Worm (Caenorhabditis elegans): Measurements from ENCODE around the gene M176.4.
"Not testable (repeated sequence)": the region's sequence is repeated elsewhere in the genome, so short reads cannot be mapped to it uniquely, and the experiment has no call there.

The M176.4 gene

ce11 chrII:9447965-9448364, 29.8 kb downstream of the M176.4 start, which contains the start of gene chil-18:
Gene chil-18 (plus strand): TSS chrII:9448265.
- TF ChIP-seq nhr-12 (tag; optimal IDR thresholded peaks at IDR 0.05), result no peak
- TF ChIP-seq nhr-23 (tag; optimal IDR thresholded peaks at IDR 0.05), result no peak
- no peak for TF ChIP-seq elt-2 (tag; optimal IDR thresholded peaks at IDR 0.05)
- no peak for TF ChIP-seq nhr-25 (tag; optimal IDR thresholded peaks at IDR 0.05)
- no peak for TF ChIP-seq lin-15B (tag; optimal IDR thresholded peaks at IDR 0.05)
- no peak for TF ChIP-seq fkh-10 (GFP tag; optimal IDR thresholded peaks at IDR 0.05)
- no peak for TF ChIP-seq unc-62 (GFP tag; optimal IDR thresholded peaks at IDR 0.05)
- TF ChIP-seq skn-1 (tag; optimal IDR thresholded peaks at IDR 0.05), result no peak
- no peak for TF ChIP-seq daf-12 (tag; optimal IDR thresholded peaks at IDR 0.05)
- no peak for TF ChIP-seq nhr-76 (tag; optimal IDR thresholded peaks at IDR 0.05)
- TF ChIP-seq nhr-28 (tag; optimal IDR thresholded peaks at IDR 0.05), result no peak
- TF ChIP-seq snpc-4 (tag; optimal IDR thresholded peaks at IDR 0.05), result no peak

- not testable (repeated sequence) for TF ChIP-seq skn-1, ceh-28, nhr-25 (tag; optimal IDR thresholded peaks at IDR 0.05)
Observed at ce11 chrII:9452172-9452571, 34.0 kb downstream of the M176.4 start, which contains the start of gene R09D1.12. Gene R09D1.12 (minus strand): TSS chrII:9452272.

ce11 chrII:9454304-9454703, 36.1 kb downstream of the M176.4 start, which contains the start of gene chil-19:
Gene chil-19 (minus strand): TSS chrII:9454404.
- TF ChIP-seq jun-1 (tag; optimal IDR thresholded peaks at IDR 0.05), result no peak
- TF ChIP-seq ceh-28 (tag; optimal IDR thresholded peaks at IDR 0.05), result no peak
- no peak for TF ChIP-seq unc-62 (GFP tag; optimal IDR thresholded peaks at IDR 0.05)
- TF ChIP-seq fkh-2 (tag; optimal IDR thresholded peaks at IDR 0.05), result no peak

- TF ChIP-seq nhr-67 (tag; optimal IDR thresholded peaks at IDR 0.05); mml-1 (tag; optimal IDR thresholded peaks at IDR 0.05); nfya-1 (tag; optimal IDR thresholded peaks at IDR 0.05; ENCODE audit: insufficient read depth): not testable (repeated sequence)
Observed at ce11 chrII:9459462-9459861, 41.3 kb downstream of the M176.4 start, which contains the start of gene R09D1.14. Gene R09D1.14 (minus strand): TSS chrII:9459562.

ce11 chrII:9461881-9462280, 43.7 kb downstream of the M176.4 start, which contains the start of gene chil-21:
Gene chil-21 (minus strand): TSS chrII:9461981.
- not testable (repeated sequence) for TF ChIP-seq nhr-77 (tag; optimal IDR thresholded peaks at IDR 0.05); skn-1 (tag; optimal IDR thresholded peaks at IDR 0.05); fkh-10 (GFP tag; optimal IDR thresholded peaks at IDR 0.05)

ce11 chrII:9466095-9466494, 47.9 kb downstream of the M176.4 start, which contains the start of gene chil-22:
Gene chil-22 (minus strand): TSS chrII:9466195.
- TF ChIP-seq elt-3 (tag; optimal IDR thresholded peaks at IDR 0.05) (no peak), jun-1 (tag; optimal IDR thresholded peaks at IDR 0.05) (no peak), lin-39 (tag; optimal IDR thresholded peaks at IDR 0.05) (no peak), fkh-10 (GFP tag; optimal IDR thresholded peaks at IDR 0.05) (no peak), ztf-11 (tag; optimal IDR thresholded peaks at IDR 0.05) (no peak), ceh-16 (tag; optimal IDR thresholded peaks at IDR 0.05) (no peak), egl-27 (tag; optimal IDR thresholded peaks at IDR 0.05) (no peak), ztf-4 (tag; optimal IDR thresholded peaks at IDR 0.05) (no peak), ZK546.5 (tag; optimal IDR thresholded peaks at IDR 0.05) (no peak), unc-39 (tag; optimal IDR thresholded peaks at IDR 0.05) (no peak), snpc-4 (tag; optimal IDR thresholded peaks at IDR 0.05) (no peak), nfya-1 (tag; optimal IDR thresholded peaks at IDR 0.05; ENCODE audit: insufficient read depth) (no peak), skn-1 (tag; optimal IDR thresholded peaks at IDR 0.05) (no peak), mdl-1 (tag; optimal IDR thresholded peaks at IDR 0.05) (no peak)

ce11 chrII:9468414-9468813, 50.2 kb downstream of the M176.4 start, which contains the start of gene chil-23:
Gene chil-23 (minus strand): TSS chrII:9468611.
- TF ChIP-seq jun-1 (tag; optimal IDR thresholded peaks at IDR 0.05) (peak; percentile 82), elt-2 (tag; optimal IDR thresholded peaks at IDR 0.05) (peak; percentile 96), pqm-1 (tag; optimal IDR thresholded peaks at IDR 0.05) (peak; percentile 97), ceh-28 (tag; optimal IDR thresholded peaks at IDR 0.05) (no peak), pha-4 (tag; optimal IDR thresholded peaks at IDR 0.05) (peak; percentile 49), eor-1 (tag; optimal IDR thresholded peaks at IDR 0.05) (no peak)

Data from whole organism, L3 larva.